Fruit fly (Drosophila melanogaster) whole organism, embryonic: ENCODE measurements around the gene CG14100.

ENCODE experiments used
- Antp ChIP-seq: fragments of 200-800 bp; sonication (Bioruptor generic); optimal IDR thresholded peaks from 3 replicates; lab custom pipeline; 2016; ENCODE audit warnings: missing biosample characterization, missing genetic modification characterization
- Atf-2 ChIP-seq: fragments of 200-800 bp; sonication (Bioruptor generic); optimal IDR thresholded peaks from 2 replicates; lab custom pipeline; 2016; ENCODE audit warnings: missing biosample characterization, missing genetic modification characterization
- Awh ChIP-seq: fragments of 200-800 bp; sonication (Bioruptor generic); IDR thresholded peaks from 2 replicates; pipeline ENCODE4, ENCODE4 v1.3.6; 2022; ENCODE audit warnings: missing biosample characterization, missing genetic modification characterization
- CG11398 ChIP-seq: fragments of 200-800 bp; sonication (Bioruptor generic); optimal IDR thresholded peaks from 2 replicates; lab custom pipeline; 2016; ENCODE audit warnings: missing biosample characterization, missing genetic modification characterization
- CG11456 ChIP-seq: fragments of 200-800 bp; sonication (Bioruptor generic); IDR thresholded peaks from 3 replicates; pipeline ENCODE4 v1.3.6; 2022; ENCODE audit warnings: missing biosample characterization, missing genetic modification characterization
- CG12219 ChIP-seq: fragments of 200-800 bp; sonication (Bioruptor generic); optimal IDR thresholded peaks from 3 replicates; lab custom pipeline; 2018; ENCODE audit warnings: missing biosample characterization, mild to moderate bottlenecking, missing genetic modification characterization
- CG14050 ChIP-seq: fragments of 200-800 bp; sonication (Bioruptor generic); IDR thresholded peaks from 3 replicates; pipeline ENCODE4 v1.3.6; 2022; ENCODE audit warnings: missing biosample characterization, missing genetic modification characterization
- CG1647 ChIP-seq: fragments of 200-800 bp; sonication (Bioruptor generic); optimal IDR thresholded peaks from 3 replicates; lab custom pipeline; 2016; ENCODE audit warnings: missing biosample characterization, missing genetic modification characterization
- CG17186 ChIP-seq: fragments of 200-800 bp; sonication (Bioruptor generic); optimal IDR thresholded peaks from 3 replicates; lab custom pipeline; 2017; ENCODE audit warnings: missing biosample characterization, missing genetic modification reagents, missing genetic modification characterization
- CG17385 ChIP-seq: fragments of 200-800 bp; sonication (Bioruptor generic); optimal IDR thresholded peaks from 3 replicates; lab custom pipeline; 2018; ENCODE audit warnings: missing biosample characterization, mild to moderate bottlenecking, missing genetic modification characterization
- CG18764 ChIP-seq: fragments of 200-800 bp; sonication (Bioruptor generic); optimal IDR thresholded peaks from 3 replicates; lab custom pipeline; 2016; ENCODE audit warnings: missing biosample characterization, missing genetic modification characterization
- CG2202 ChIP-seq: fragments of 200-800 bp; sonication (Bioruptor generic); optimal IDR thresholded peaks from 2 replicates; lab custom pipeline; 2018; ENCODE audit warnings: missing biosample characterization, mild to moderate bottlenecking, missing genetic modification characterization
- CG3163 ChIP-seq: fragments of 200-800 bp; sonication (Bioruptor generic); optimal IDR thresholded peaks from 3 replicates; lab custom pipeline; 2016; ENCODE audit warnings: missing biosample characterization, missing genetic modification characterization
- CG33213 ChIP-seq: fragments of 200-800 bp; sonication (Bioruptor generic); optimal IDR thresholded peaks from 3 replicates; lab custom pipeline; 2016; ENCODE audit warnings: missing biosample characterization, missing genetic modification characterization
- CG34224 ChIP-seq: fragments of 200-800 bp; sonication (Bioruptor generic); IDR thresholded peaks from 3 replicates; pipeline ENCODE4 v1.3.6; 2022; ENCODE audit warnings: missing biosample characterization, missing genetic modification characterization; ENCODE audit not compliant: partially characterized antibody
- CG4404 ChIP-seq: fragments of 200-800 bp; sonication (Bioruptor generic); IDR thresholded peaks from 2 replicates; pipeline ENCODE4 v1.3.6; 2022; ENCODE audit warnings: missing biosample characterization, missing genetic modification characterization
- CG4730 ChIP-seq: fragments of 200-800 bp; sonication (Bioruptor generic); IDR thresholded peaks from 2 replicates; pipeline ENCODE4 v1.3.6; 2022; ENCODE audit warnings: missing biosample characterization, missing genetic modification characterization
- CG5953 ChIP-seq: fragments of 200-800 bp; sonication (Bioruptor generic); IDR thresholded peaks from 2 replicates; pipeline ENCODE4 v1.3.6; 2022; ENCODE audit warnings: missing biosample characterization, missing genetic modification characterization
- CG6854 ChIP-seq: fragments of 200-800 bp; sonication (Bioruptor generic); optimal IDR thresholded peaks from 3 replicates; lab custom pipeline; 2017; ENCODE audit warnings: missing biosample characterization, mild to moderate bottlenecking, missing genetic modification characterization
- CG8089 ChIP-seq: fragments of 200-800 bp; sonication (Bioruptor generic); optimal IDR thresholded peaks from 3 replicates; lab custom pipeline; 2016; ENCODE audit warnings: missing biosample characterization, missing genetic modification characterization
- CG8478 ChIP-seq: fragments of >200 bp; optimal IDR thresholded peaks from 2 replicates; lab custom pipeline; 2018
- E2f1 ChIP-seq: fragments of 200-800 bp; sonication (Bioruptor generic); IDR thresholded peaks from 2 replicates; pipeline ENCODE4 v1.3.6; 2022; ENCODE audit warnings: missing biosample characterization, missing genetic modification characterization
- HLHmδ ChIP-seq: fragments of 200-800 bp; sonication (Bioruptor generic); optimal IDR thresholded peaks from 2 replicates; lab custom pipeline; 2018; ENCODE audit warnings: missing biosample characterization, mild to moderate bottlenecking, missing genetic modification characterization, moderate library complexity
- NC2α ChIP-seq: fragments of 200-800 bp; sonication (Bioruptor generic); optimal IDR thresholded peaks from 2 replicates; lab custom pipeline; 2016; ENCODE audit warnings: missing biosample characterization, missing genetic modification characterization
- Nf-YB ChIP-seq: fragments of 200-800 bp; sonication (Bioruptor generic); optimal IDR thresholded peaks from 3 replicates; lab custom pipeline; 2019; ENCODE audit warnings: missing biosample characterization, mild to moderate bottlenecking, missing genetic modification characterization, moderate library complexity
- Six4 ChIP-seq: fragments of 200-800 bp; sonication (Bioruptor generic); optimal IDR thresholded peaks from 2 replicates; lab custom pipeline; 2016; ENCODE audit warnings: missing biosample characterization, missing genetic modification characterization
- Sox100B ChIP-seq: fragments of 200-800 bp; sonication (Bioruptor generic); optimal IDR thresholded peaks from 3 replicates; lab custom pipeline; 2018; ENCODE audit warnings: missing biosample characterization, mild to moderate bottlenecking, missing genetic modification characterization
- Sry-δ ChIP-seq: fragments of 200-800 bp; sonication (Bioruptor generic); optimal IDR thresholded peaks from 2 replicates; lab custom pipeline; 2016; ENCODE audit warnings: missing biosample characterization, missing genetic modification characterization
- Stat92E ChIP-seq, 3 experiments: fragments of >200 bp in 2 of 3; fragments of 200-800 bp in 1 of 3; sonication (Bioruptor generic) in 1 of 3; optimal IDR thresholded peaks; 2 replicates each; lab custom pipeline; 2017 to 2019; ENCODE audit warnings: missing biosample characterization in 3 of 3, missing genetic modification characterization in 3 of 3, mild to moderate bottlenecking in 1 of 3, moderate library complexity in 1 of 3
- Taf1 ChIP-seq: fragments of 200-800 bp; sonication (Bioruptor generic); IDR thresholded peaks from 2 replicates; pipeline ENCODE4 v1.3.6; 2022; ENCODE audit warnings: missing biosample characterization, missing genetic modification characterization
- Vsx1 ChIP-seq: fragments of 200-800 bp; sonication (Bioruptor generic); optimal IDR thresholded peaks from 2 replicates; lab custom pipeline; 2017; ENCODE audit warnings: missing biosample characterization, mild to moderate bottlenecking, missing genetic modification characterization, missing genetic modification reagents
- croc ChIP-seq: fragments of 200-800 bp; sonication (Bioruptor generic); conservative IDR thresholded peaks from 3 replicates; pipeline ENCODE4 v1.3.6; 2022; ENCODE audit warnings: missing biosample characterization, missing genetic modification characterization
- dimm ChIP-seq: fragments of 200-800 bp; sonication (Bioruptor generic); IDR thresholded peaks from 2 replicates; pipeline ENCODE4 v1.3.6; 2022; ENCODE audit warnings: missing biosample characterization, missing genetic modification characterization
- emc ChIP-seq: fragments of 200-800 bp; sonication (Bioruptor generic); optimal IDR thresholded peaks from 2 replicates; lab custom pipeline; 2016; ENCODE audit warnings: missing biosample characterization, missing genetic modification characterization
- en ChIP-seq: fragments of 200-800 bp; sonication (Bioruptor generic); optimal IDR thresholded peaks from 2 replicates; lab custom pipeline; 2016; ENCODE audit warnings: missing biosample characterization, missing genetic modification characterization
- gfzf ChIP-seq: fragments of 200-800 bp; sonication (Bioruptor generic); optimal IDR thresholded peaks from 2 replicates; lab custom pipeline; 2016; ENCODE audit warnings: missing biosample characterization, mild to moderate bottlenecking, missing genetic modification characterization, moderate library complexity
- gsb-n ChIP-seq: fragments of 200-800 bp; sonication (Bioruptor generic); optimal IDR thresholded peaks from 3 replicates; lab custom pipeline; 2018; ENCODE audit warnings: missing biosample characterization, mild to moderate bottlenecking, missing genetic modification characterization
- ind ChIP-seq: fragments of 200-800 bp; sonication (Bioruptor generic); optimal IDR thresholded peaks from 3 replicates; lab custom pipeline; 2016; ENCODE audit warnings: missing biosample characterization, missing genetic modification characterization
- ken ChIP-seq: fragments of 200-800 bp; sonication (Bioruptor generic); IDR thresholded peaks from 3 replicates; pipeline ENCODE4 v1.3.6; 2022; ENCODE audit warnings: missing biosample characterization, missing genetic modification characterization
- lbe ChIP-seq: fragments of 200-800 bp; sonication (Bioruptor generic); optimal IDR thresholded peaks from 2 replicates; lab custom pipeline; 2016; ENCODE audit warnings: missing biosample characterization, mild to moderate bottlenecking, missing genetic modification characterization
- luna ChIP-seq: fragments of 200-800 bp; sonication (Bioruptor generic); optimal IDR thresholded peaks from 2 replicates; lab custom pipeline; 2016; ENCODE audit warnings: missing biosample characterization, missing genetic modification characterization
- nom ChIP-seq: fragments of 200-800 bp; sonication (Bioruptor generic); optimal IDR thresholded peaks from 2 replicates; lab custom pipeline; 2017; ENCODE audit warnings: missing biosample characterization, missing genetic modification characterization, mild to moderate bottlenecking, moderate library complexity, missing genetic modification reagents
- onecut ChIP-seq: fragments of 200-800 bp; sonication (Bioruptor generic); IDR thresholded peaks from 2 replicates; pipeline ENCODE4 v1.3.6; 2022; ENCODE audit warnings: missing biosample characterization, missing genetic modification characterization
- pnt ChIP-seq: fragments of 200-800 bp; sonication (Bioruptor generic); optimal IDR thresholded peaks from 3 replicates; lab custom pipeline; 2016; ENCODE audit warnings: missing biosample characterization, missing genetic modification characterization
- salm ChIP-seq: fragments of 200-800 bp; sonication (Bioruptor generic); optimal IDR thresholded peaks from 2 replicates; lab custom pipeline; 2018; ENCODE audit warnings: missing biosample characterization, mild to moderate bottlenecking, missing genetic modification characterization
- shn ChIP-seq: fragments of 200-800 bp; sonication (Bioruptor generic); optimal IDR thresholded peaks from 3 replicates; lab custom pipeline; 2016; ENCODE audit warnings: missing biosample characterization, missing genetic modification characterization
- sima ChIP-seq: fragments of 200-800 bp; sonication (Bioruptor generic); optimal IDR thresholded peaks from 2 replicates; lab custom pipeline; 2016; ENCODE audit warnings: missing biosample characterization, missing genetic modification characterization
- slbo ChIP-seq: fragments of 200-800 bp; sonication (Bioruptor generic); IDR thresholded peaks from 2 replicates; pipeline ENCODE4 v1.3.6; 2022; ENCODE audit warnings: missing biosample characterization, missing genetic modification characterization
- vnd ChIP-seq: fragments of 200-800 bp; sonication (Bioruptor generic); IDR thresholded peaks from 3 replicates; pipeline ENCODE4 v1.3.6; 2022; ENCODE audit warnings: missing biosample characterization, missing genetic modification characterization; ENCODE audit not compliant: partially characterized antibody
- vvl ChIP-seq: fragments of 200-800 bp; sonication (Bioruptor generic); IDR thresholded peaks from 2 replicates; pipeline ENCODE4 v1.3.6; 2022; ENCODE audit warnings: missing biosample characterization, missing genetic modification characterization
- zfh1 ChIP-seq: fragments of 200-800 bp; sonication (Bioruptor generic); IDR thresholded peaks from 3 replicates; pipeline ENCODE4 v1.3.6; 2022; ENCODE audit warnings: missing biosample characterization, missing genetic modification characterization

Gene CG14100

dm6 chr3L:19560695-19561246 is 29.6 kb downstream of the CG14100 start (continued):
- TF ChIP-seq ind (GFP tag; lab: Kevin White, UChicago) (peak; percentile 91), vvl (peak; percentile 98), nom (peak; percentile 98), ken (GFP tag; lab: Robert Waterston, UW) (peak; percentile 93), luna (GFP tag; lab: Kevin White, UChicago) (peak; percentile 75), CG17385 (peak; percentile 93), emc (peak; percentile 75), gsb-n (tag; lab: Kevin White, UChicago) (peak; percentile 97), zfh1 (peak; percentile 98), CG3163 (GFP tag; lab: Kevin White, UChicago) (peak; percentile 68), Atf-2 (peak; percentile 91), CG11456 (GFP tag; lab: Robert Waterston, UW) (peak; percentile 87), CG1647 (GFP tag; lab: Kevin White, UChicago) (peak; percentile 91), lbe (GFP tag; lab: Kevin White, UChicago) (peak; percentile 98), Antp (peak; percentile 88), onecut (GFP tag; lab: Robert Waterston, UW) (peak; percentile 91), CG18764 (GFP tag; lab: Kevin White, UChicago) (peak; percentile 92), Nf-YB (peak; percentile 83), CG4730 (GFP tag; lab: Robert Waterston, UW) (peak; percentile 92), CG34224 (GFP tag; lab: Robert Waterston, UW) (no peak), en (GFP tag; lab: Kevin White, UChicago) (peak; percentile 79), vnd (GFP tag; lab: Robert Waterston, UW) (no peak), Awh (GFP tag; lab: Robert Waterston, UW) (peak; percentile 94), croc (GFP tag; lab: Robert Waterston, UW) (peak; percentile 93), CG11398 (GFP tag; lab: Kevin White, UChicago) (peak; percentile 84), sima (peak; percentile 86), CG8089 (GFP tag; lab: Kevin White, UChicago) (peak; percentile 90), CG14050 (peak; percentile 92), HLHmδ (GFP tag; lab: Kevin White, UChicago) (no peak), CG33213 (GFP tag; lab: Kevin White, UChicago) (peak; percentile 91), gfzf (GFP tag; lab: Kevin White, UChicago) (peak; percentile 15), shn (GFP tag; lab: Kevin White, UChicago) (peak; percentile 61), Six4 (GFP tag; lab: Kevin White, UChicago) (peak; percentile 91), CG12219 (peak; percentile 92), pnt (GFP tag; lab: Kevin White, UChicago) (peak; percentile 93), Vsx1 (GFP tag; lab: Kevin White, UChicago) (peak; percentile 92), Stat92E (GFP tag; optimal IDR thresholded peaks at IDR 0.05; lab: Kevin White, UChicago) (peak in 1 of 3 experiments; percentile 90), Sox100B (GFP tag; lab: Kevin White, UChicago) (peak; percentile 92), E2f1 (GFP tag; lab: Robert Waterston, UW) (peak; percentile 96), salm (peak; percentile 93), CG5953 (GFP tag; lab: Robert Waterston, UW) (peak; percentile 89), Taf1 (GFP tag; lab: Robert Waterston, UW) (peak; percentile 77), CG6854 (peak; percentile 84), CG17186 (peak; percentile 77), dimm (peak; percentile 83), CG2202 (tag; lab: Kevin White, UChicago) (peak; percentile 94), CG4404 (GFP tag; lab: Robert Waterston, UW) (peak; percentile 98), slbo (GFP tag; lab: Robert Waterston, UW) (peak; percentile 94), Sry-δ (GFP tag; lab: Kevin White, UChicago) (peak; percentile 58), NC2α (GFP tag; lab: Kevin White, UChicago) (peak; percentile 87), CG8478 (no peak)
